Worm (Caenorhabditis elegans): ENCODE results near the gene T07D3.9.

T07D3.9 gene

ce11 chrII:905335-905734, 4.6 kb upstream of the T07D3.9 start:
- TF ChIP-seq klf-2 (GFP tag; conservative IDR thresholded peaks at IDR 0.05), result no peak
- no peak for TF ChIP-seq cog-1 (tag; optimal IDR thresholded peaks at IDR 0.05)
- TF ChIP-seq ref-1 (GFP tag; conservative IDR thresholded peaks at IDR 0.05), result no peak
- TF ChIP-seq med-1 (GFP tag; optimal IDR thresholded peaks at IDR 0.05; ENCODE audit: insufficient read depth), result no peak
- no peak for TF ChIP-seq ztf-23 (GFP tag; IDR thresholded peaks at IDR 0.05)

ce11 chrII:901632-902031, 919 bp upstream of the T07D3.9 start, which contains the start of gene T07D3.2:
Gene T07D3.2, plus strand, starts transcription at chrII:901932.
- TF ChIP-seq tab-1 (GFP tag; IDR thresholded peaks at IDR 0.05) (no peak), ztf-23 (GFP tag; IDR thresholded peaks at IDR 0.05) (no peak), T22C8.4 (GFP tag; IDR thresholded peaks at IDR 0.05) (no peak), ztf-29 (GFP tag; IDR thresholded peaks at IDR 0.05) (no peak), med-1 (GFP tag; optimal IDR thresholded peaks at IDR 0.05; ENCODE audit: insufficient read depth) (no peak), flt-1 (GFP tag; IDR thresholded peaks at IDR 0.05) (no peak)

- TF ChIP-seq flt-1 (GFP tag; IDR thresholded peaks at IDR 0.05) (no peak), klf-2 (GFP tag; conservative IDR thresholded peaks at IDR 0.05) (no peak), cog-1 (tag; optimal IDR thresholded peaks at IDR 0.05) (no peak), med-1 (GFP tag; optimal IDR thresholded peaks at IDR 0.05; ENCODE audit: insufficient read depth) (no peak), tab-1 (GFP tag; IDR thresholded peaks at IDR 0.05) (no peak), ztf-29 (GFP tag; IDR thresholded peaks at IDR 0.05) (no peak), ztf-23 (GFP tag; IDR thresholded peaks at IDR 0.05) (no peak), ref-1 (GFP tag; conservative IDR thresholded peaks at IDR 0.05) (no peak), T22C8.4 (GFP tag; IDR thresholded peaks at IDR 0.05) (no peak)
These were observed 12.7 kb downstream of the T07D3.9 start, which contains the start of gene T07D3.4 for ce11 chrII:888024-888423. Gene T07D3.4, plus strand, starts transcription at chrII:888309.

ce11 chrII:884204-884603, 16.5 kb downstream of the T07D3.9 start:
- no peak for TF ChIP-seq ztf-23 (GFP tag; IDR thresholded peaks at IDR 0.05)

ce11 chrII:880666-881226, 20.0 kb downstream of the T07D3.9 start:
- TF ChIP-seq ref-1 (GFP tag; conservative IDR thresholded peaks at IDR 0.05) (no peak), ztf-23 (GFP tag; IDR thresholded peaks at IDR 0.05) (no peak), med-1 (GFP tag; optimal IDR thresholded peaks at IDR 0.05; ENCODE audit: insufficient read depth) (no peak), tab-1 (GFP tag; IDR thresholded peaks at IDR 0.05) (no peak), klf-2 (GFP tag; conservative IDR thresholded peaks at IDR 0.05) (no peak), cog-1 (tag; optimal IDR thresholded peaks at IDR 0.05) (no peak), T22C8.4 (GFP tag; IDR thresholded peaks at IDR 0.05) (no peak), flt-1 (GFP tag; IDR thresholded peaks at IDR 0.05) (no peak), ztf-29 (GFP tag; IDR thresholded peaks at IDR 0.05) (no peak)

ce11 chrII:875739-876138, 25.0 kb downstream of the T07D3.9 start:
- TF ChIP-seq tab-1 (GFP tag; IDR thresholded peaks at IDR 0.05) (no peak), flt-1 (GFP tag; IDR thresholded peaks at IDR 0.05) (no peak), cog-1 (tag; optimal IDR thresholded peaks at IDR 0.05) (no peak), ztf-29 (GFP tag; IDR thresholded peaks at IDR 0.05) (no peak), klf-2 (GFP tag; conservative IDR thresholded peaks at IDR 0.05) (no peak), med-1 (GFP tag; optimal IDR thresholded peaks at IDR 0.05; ENCODE audit: insufficient read depth) (no peak), T22C8.4 (GFP tag; IDR thresholded peaks at IDR 0.05) (no peak), ref-1 (GFP tag; conservative IDR thresholded peaks at IDR 0.05) (no peak)

- TF ChIP-seq ztf-23 (GFP tag; IDR thresholded peaks at IDR 0.05) (no peak), T22C8.4 (GFP tag; IDR thresholded peaks at IDR 0.05) (peak; percentile 71; the same call in 1 of the 2 replicates), med-1 (GFP tag; optimal IDR thresholded peaks at IDR 0.05; ENCODE audit: insufficient read depth) (no peak), ztf-29 (GFP tag; IDR thresholded peaks at IDR 0.05) (no peak), tab-1 (GFP tag; IDR thresholded peaks at IDR 0.05) (0 out of 2 replicates have a peak, but pooled peaks have one; percentile 41), klf-2 (GFP tag; conservative IDR thresholded peaks at IDR 0.05) (no peak), flt-1 (GFP tag; IDR thresholded peaks at IDR 0.05) (0 out of 2 replicates have a peak, but pooled peaks have one; percentile 15), ref-1 (GFP tag; conservative IDR thresholded peaks at IDR 0.05) (no peak), cog-1 (tag; optimal IDR thresholded peaks at IDR 0.05) (no peak)
These were observed 27.5 kb downstream of the T07D3.9 start, which contains the start of gene alg-2 for ce11 chrII:872993-873787. Gene alg-2, plus strand, starts transcription at chrII:873212.

- no peak for TF ChIP-seq klf-2 (GFP tag; conservative IDR thresholded peaks at IDR 0.05)
- no peak for TF ChIP-seq tab-1 (GFP tag; IDR thresholded peaks at IDR 0.05)
- no peak for TF ChIP-seq med-1 (GFP tag; optimal IDR thresholded peaks at IDR 0.05; ENCODE audit: insufficient read depth)
- no peak for TF ChIP-seq cog-1 (tag; optimal IDR thresholded peaks at IDR 0.05)
- no peak for TF ChIP-seq ztf-29 (GFP tag; IDR thresholded peaks at IDR 0.05)
- TF ChIP-seq flt-1 (GFP tag; IDR thresholded peaks at IDR 0.05), result no peak
- TF ChIP-seq ref-1 (GFP tag; conservative IDR thresholded peaks at IDR 0.05), result no peak
- no peak for TF ChIP-seq T22C8.4 (GFP tag; IDR thresholded peaks at IDR 0.05)
- no peak for TF ChIP-seq ztf-23 (GFP tag; IDR thresholded peaks at IDR 0.05)
These were observed 31.4 kb downstream of the T07D3.9 start for ce11 chrII:869316-869715.

ce11 chrII:868240-868864, 32.4 kb downstream of the T07D3.9 start, which contains the start of gene fbxc-51:
Gene fbxc-51, plus strand, starts transcription at chrII:868814.
- TF ChIP-seq klf-2 (GFP tag; conservative IDR thresholded peaks at IDR 0.05) (no peak), tab-1 (GFP tag; IDR thresholded peaks at IDR 0.05) (no peak), ztf-29 (GFP tag; IDR thresholded peaks at IDR 0.05) (no peak), ztf-23 (GFP tag; IDR thresholded peaks at IDR 0.05) (no peak), med-1 (GFP tag; optimal IDR thresholded peaks at IDR 0.05; ENCODE audit: insufficient read depth) (no peak), flt-1 (GFP tag; IDR thresholded peaks at IDR 0.05) (no peak), T22C8.4 (GFP tag; IDR thresholded peaks at IDR 0.05) (no peak), cog-1 (tag; optimal IDR thresholded peaks at IDR 0.05) (no peak), ref-1 (GFP tag; conservative IDR thresholded peaks at IDR 0.05) (no peak)
